Fruit fly (Drosophila melanogaster) whole organism, embryonic: ENCODE results near the gene CG14207.

ENCODE experiments used
- CG11456 ChIP-seq: fragments of 200-800 bp; sonication (Bioruptor generic); IDR thresholded peaks from 3 replicates; pipeline ENCODE4 v1.3.6; 2022; ENCODE audit warnings: missing biosample characterization, missing genetic modification characterization
- CG12659 ChIP-seq: fragments of 200-800 bp; sonication (Bioruptor generic); optimal IDR thresholded peaks from 3 replicates; lab custom pipeline; 2017; ENCODE audit warnings: mild to moderate bottlenecking, missing biosample characterization, missing genetic modification reagents, missing genetic modification characterization
- CG13123 ChIP-seq: fragments of 200-800 bp; sonication (Bioruptor generic); optimal IDR thresholded peaks from 2 replicates; lab custom pipeline; 2016; ENCODE audit warnings: missing biosample characterization, missing genetic modification characterization
- CG13287 ChIP-seq: fragments of 200-800 bp; sonication (Bioruptor generic); IDR thresholded peaks from 2 replicates; pipeline ENCODE4 v1.3.6; 2022; ENCODE audit warnings: missing biosample characterization, missing genetic modification characterization; ENCODE audit not compliant: partially characterized antibody
- CG14710 ChIP-seq: fragments of 200-800 bp; sonication (Bioruptor generic); optimal IDR thresholded peaks from 3 replicates; lab custom pipeline; 2019; ENCODE audit warnings: missing biosample characterization, mild to moderate bottlenecking, missing genetic modification characterization, moderate library complexity
- CG15514 ChIP-seq: fragments of 200-800 bp; sonication (Bioruptor generic); optimal IDR thresholded peaks from 3 replicates; lab custom pipeline; 2017; ENCODE audit warnings: missing biosample characterization, missing genetic modification characterization, mild to moderate bottlenecking, moderate library complexity, missing genetic modification reagents
- CG17359 ChIP-seq: fragments of 200-800 bp; sonication (Bioruptor generic); optimal IDR thresholded peaks from 3 replicates; lab custom pipeline; 2018; ENCODE audit warnings: missing biosample characterization, mild to moderate bottlenecking, missing genetic modification characterization, moderate library complexity
- CG2120 ChIP-seq: fragments of 200-800 bp; sonication (Bioruptor generic); optimal IDR thresholded peaks from 3 replicates; lab custom pipeline; 2016; ENCODE audit warnings: missing biosample characterization, missing genetic modification characterization
- CG2199 ChIP-seq: fragments of 200-800 bp; sonication (Bioruptor generic); IDR thresholded peaks from 3 replicates; pipeline ENCODE4 v1.3.6; 2022; ENCODE audit warnings: missing biosample characterization, missing genetic modification characterization
- CG2889 ChIP-seq: fragments of 200-800 bp; sonication (Bioruptor generic); IDR thresholded peaks from 3 replicates; pipeline ENCODE4 v1.3.6; 2022; ENCODE audit warnings: missing biosample characterization, missing genetic modification characterization
- CG30020 ChIP-seq: fragments of 200-800 bp; optimal IDR thresholded peaks from 2 replicates; lab custom pipeline; 2019; ENCODE audit warnings: missing biosample characterization, mild to moderate bottlenecking, missing genetic modification characterization, moderate library complexity
- CG30403 ChIP-seq: fragments of 200-800 bp; sonication (Bioruptor generic); optimal IDR thresholded peaks from 3 replicates; lab custom pipeline; 2016; ENCODE audit warnings: missing biosample characterization, missing genetic modification characterization
- CG31441 ChIP-seq: fragments of 200-800 bp; sonication (Bioruptor generic); IDR thresholded peaks from 2 replicates; pipeline ENCODE4 v1.3.6; 2022; ENCODE audit warnings: missing biosample characterization, missing genetic modification characterization
- CG3281 ChIP-seq: fragments of 200-800 bp; sonication (Bioruptor generic); optimal IDR thresholded peaks from 3 replicates; lab custom pipeline; 2017; ENCODE audit warnings: missing biosample characterization, mild to moderate bottlenecking, missing genetic modification characterization
- CG6791 ChIP-seq: fragments of 200-800 bp; sonication (Bioruptor generic); IDR thresholded peaks from 3 replicates; pipeline ENCODE4 v1.3.6; 2022; ENCODE audit warnings: missing biosample characterization, missing genetic modification characterization; ENCODE audit not compliant: partially characterized antibody
- CG7357 ChIP-seq: fragments of 200-800 bp; sonication (Bioruptor generic); IDR thresholded peaks from 3 replicates; pipeline ENCODE4 v1.3.6; 2022; ENCODE audit warnings: missing biosample characterization, missing genetic modification characterization
- CG7786 ChIP-seq: fragments of 200-800 bp; sonication (Bioruptor generic); optimal IDR thresholded peaks from 2 replicates; lab custom pipeline; 2016; ENCODE audit warnings: missing biosample characterization, missing genetic modification characterization
- CG7839 ChIP-seq: fragments of 200-800 bp; sonication (Bioruptor generic); optimal IDR thresholded peaks from 3 replicates; lab custom pipeline; 2018; ENCODE audit warnings: missing biosample characterization, mild to moderate bottlenecking, missing genetic modification characterization, moderate library complexity
- CHES-1-like ChIP-seq: fragments of 200-800 bp; sonication (Bioruptor generic); optimal IDR thresholded peaks from 2 replicates; lab custom pipeline; 2016; ENCODE audit warnings: missing biosample characterization, missing genetic modification characterization
- CoRest ChIP-seq: fragments of 200-800 bp; sonication (Bioruptor generic); optimal IDR thresholded peaks from 3 replicates; lab custom pipeline; 2018; ENCODE audit warnings: missing biosample characterization, mild to moderate bottlenecking, missing genetic modification characterization, moderate library complexity
- D19A ChIP-seq: fragments of 200-800 bp; optimal IDR thresholded peaks from 3 replicates; lab custom pipeline; 2019; ENCODE audit warnings: missing biosample characterization, mild to moderate bottlenecking, missing genetic modification characterization, moderate library complexity
- Drgx ChIP-seq: fragments of 200-800 bp; sonication (Bioruptor generic); IDR thresholded peaks from 2 replicates; pipeline ENCODE4 v1.3.6; 2022; ENCODE audit warnings: missing biosample characterization, missing genetic modification characterization
- E2f2 ChIP-seq: fragments of 200-800 bp; sonication (Bioruptor generic); IDR thresholded peaks from 2 replicates; pipeline ENCODE4 v1.3.6; 2022; ENCODE audit warnings: missing biosample characterization, missing genetic modification characterization
- HmgZ ChIP-seq: fragments of 200-800 bp; sonication (Bioruptor generic); optimal IDR thresholded peaks from 2 replicates; lab custom pipeline; 2018; ENCODE audit warnings: missing biosample characterization, mild to moderate bottlenecking, missing genetic modification characterization
- Hr51 ChIP-seq, 2 experiments: fragments of 200-800 bp; sonication (Bioruptor generic); optimal IDR thresholded peaks; 2 replicates in 1 of 2; 3 replicates in 1 of 2; lab custom pipeline; 2016 to 2018; ENCODE audit warnings: missing biosample characterization in 2 of 2, missing genetic modification characterization in 2 of 2, mild to moderate bottlenecking in 1 of 2, moderate library complexity in 1 of 2
- Lpt ChIP-seq: fragments of >200 bp; optimal IDR thresholded peaks from 2 replicates; lab custom pipeline; 2018; ENCODE audit warnings: missing biosample characterization, missing genetic modification characterization
- MESR4 ChIP-seq: fragments of 200-800 bp; sonication (Bioruptor generic); optimal IDR thresholded peaks from 2 replicates; lab custom pipeline; 2018; ENCODE audit warnings: missing biosample characterization, mild to moderate bottlenecking, missing genetic modification characterization, moderate library complexity
- Mad ChIP-seq: fragments of 200-800 bp; sonication (Bioruptor generic); optimal IDR thresholded peaks from 2 replicates; lab custom pipeline; 2016; ENCODE audit warnings: missing biosample characterization, missing genetic modification characterization
- PHDP ChIP-seq: fragments of 200-800 bp; sonication (Bioruptor generic); optimal IDR thresholded peaks from 3 replicates; lab custom pipeline; 2018; ENCODE audit warnings: missing biosample characterization, mild to moderate bottlenecking, missing genetic modification characterization, moderate library complexity
- Ravus ChIP-seq: fragments of 200-800 bp; sonication (Bioruptor generic); IDR thresholded peaks from 2 replicates; pipeline ENCODE4 v1.3.6; 2022; ENCODE audit warnings: missing biosample characterization, missing genetic modification characterization
- Rfx ChIP-seq: fragments of 200-800 bp; sonication (Bioruptor generic); IDR thresholded peaks from 2 replicates; pipeline ENCODE4 v1.3.6; 2022; ENCODE audit warnings: missing biosample characterization, missing genetic modification characterization
- ato ChIP-seq: fragments of 200-800 bp; sonication (Bioruptor generic); IDR thresholded peaks from 2 replicates; pipeline ENCODE4 v1.3.6; 2022; ENCODE audit warnings: missing biosample characterization, missing genetic modification characterization; ENCODE audit not compliant: partially characterized antibody
- danr ChIP-seq: fragments of 200-800 bp; sonication (Bioruptor generic); IDR thresholded peaks from 2 replicates; pipeline ENCODE4 v1.3.6; 2022; ENCODE audit warnings: missing biosample characterization, missing genetic modification characterization
- fru ChIP-seq: fragments of >200 bp; optimal IDR thresholded peaks from 2 replicates; lab custom pipeline; 2017
- ftz-f1 ChIP-seq: fragments of 200-800 bp; sonication (Bioruptor generic); optimal IDR thresholded peaks from 2 replicates; lab custom pipeline; 2016; ENCODE audit warnings: missing biosample characterization, missing genetic modification characterization
- gro ChIP-seq: fragments of 200-800 bp; sonication (Bioruptor generic); optimal IDR thresholded peaks from 2 replicates; lab custom pipeline; 2016; ENCODE audit warnings: missing biosample characterization, missing genetic modification characterization
- hbn ChIP-seq: fragments of 200-800 bp; sonication (Bioruptor generic); IDR thresholded peaks from 2 replicates; pipeline ENCODE4 v1.3.6; 2022; ENCODE audit warnings: missing biosample characterization, missing genetic modification characterization; ENCODE audit not compliant: partially characterized antibody
- ind ChIP-seq: fragments of 200-800 bp; sonication (Bioruptor generic); optimal IDR thresholded peaks from 3 replicates; lab custom pipeline; 2016; ENCODE audit warnings: missing biosample characterization, missing genetic modification characterization
- lilli ChIP-seq: fragments of 200-800 bp; sonication (Bioruptor generic); optimal IDR thresholded peaks from 3 replicates; lab custom pipeline; 2016; ENCODE audit warnings: missing biosample characterization, missing genetic modification characterization
- lola ChIP-seq, 3 experiments: fragments of >200 bp in 2 of 3; fragments of 200-800 bp in 1 of 3; sonication (Bioruptor generic) in 1 of 3; optimal IDR thresholded peaks; 2 replicates each; lab custom pipeline; 2017 to 2019; ENCODE audit warnings: missing biosample characterization in 3 of 3, missing genetic modification characterization in 3 of 3, mild to moderate bottlenecking in 1 of 3, moderate library complexity in 1 of 3
- onecut ChIP-seq: fragments of 200-800 bp; sonication (Bioruptor generic); IDR thresholded peaks from 2 replicates; pipeline ENCODE4 v1.3.6; 2022; ENCODE audit warnings: missing biosample characterization, missing genetic modification characterization
- p53 ChIP-seq: fragments of 200-800 bp; sonication (Bioruptor generic); optimal IDR thresholded peaks from 2 replicates; lab custom pipeline; 2016; ENCODE audit warnings: missing biosample characterization, missing genetic modification characterization
- row ChIP-seq: fragments of 200-800 bp; sonication (Bioruptor generic); IDR thresholded peaks from 3 replicates; pipeline ENCODE4 v1.3.6; 2022; ENCODE audit warnings: missing biosample characterization, missing genetic modification characterization
- sim ChIP-seq: fragments of 200-800 bp; sonication (Bioruptor generic); IDR thresholded peaks from 2 replicates; pipeline ENCODE4 v1.3.6; 2022; ENCODE audit warnings: missing biosample characterization, missing genetic modification characterization
- so ChIP-seq: fragments of 200-800 bp; sonication (Bioruptor generic); IDR thresholded peaks from 3 replicates; pipeline ENCODE4 v1.3.6; 2022; ENCODE audit warnings: missing biosample characterization, missing genetic modification characterization
- sqz ChIP-seq: fragments of 200-800 bp; sonication (Bioruptor generic); optimal IDR thresholded peaks from 3 replicates; lab custom pipeline; 2018; ENCODE audit warnings: missing biosample characterization, mild to moderate bottlenecking, missing genetic modification characterization
- ssp ChIP-seq: fragments of 200-800 bp; sonication (Bioruptor generic); IDR thresholded peaks from 2 replicates; pipeline ENCODE4 v1.3.6; 2022; ENCODE audit warnings: missing biosample characterization, missing genetic modification characterization
- sug ChIP-seq: fragments of 200-800 bp; optimal IDR thresholded peaks from 2 replicates; lab custom pipeline; 2019; ENCODE audit warnings: missing biosample characterization, mild to moderate bottlenecking, missing genetic modification characterization, moderate library complexity
- toy ChIP-seq: fragments of 200-800 bp; sonication (Bioruptor generic); IDR thresholded peaks from 2 replicates; pipeline ENCODE4 v1.3.6; 2022; ENCODE audit warnings: missing biosample characterization, missing genetic modification characterization
- trem ChIP-seq: fragments of 200-800 bp; optimal IDR thresholded peaks from 3 replicates; lab custom pipeline; 2019; ENCODE audit warnings: missing biosample characterization, mild to moderate bottlenecking, missing genetic modification characterization, moderate library complexity

CG14207 gene

dm6 chrX:19645873-19646541 is 41.0 kb downstream of the CG14207 start, which contains the start of gene Arp10 (continued):
- TF ChIP-seq Hr51 (GFP tag; optimal IDR thresholded peaks at IDR 0.05; lab: Kevin White, UChicago) (no peak), trem (tag; lab: Kevin White, UChicago) (peak; percentile 36), MESR4 (peak; percentile 66), D19A (tag; lab: Kevin White, UChicago) (no peak), sqz (no peak), CG15514 (GFP tag; lab: Kevin White, UChicago) (peak; percentile 60), CHES-1-like (GFP tag; lab: Kevin White, UChicago) (peak; percentile 32), CG17359 (no peak), CG13287 (GFP tag; lab: Robert Waterston, UW) (peak; percentile 67), ato (peak; percentile 41; the same call in 1 of the 2 replicates), CG30020 (tag; lab: Kevin White, UChicago) (peak; percentile 88), CG30403 (GFP tag; lab: Kevin White, UChicago) (peak; percentile 23), Rfx (GFP tag; lab: Robert Waterston, UW) (0 out of 2 replicates have a peak, but pooled peaks have one; percentile 16), so (GFP tag; lab: Robert Waterston, UW) (no peak), Drgx (no peak), HmgZ (tag; lab: Kevin White, UChicago) (peak; percentile 50), CG6791 (GFP tag; lab: Robert Waterston, UW) (0 out of 3 replicates have a peak, but pooled peaks have one; percentile 50), CG7357 (GFP tag; lab: Robert Waterston, UW) (peak; percentile 91), PHDP (tag; lab: Kevin White, UChicago) (no peak), ssp (GFP tag; lab: Robert Waterston, UW) (peak; percentile 92), CG2120 (peak; percentile 41), lilli (peak; percentile 12), E2f2 (GFP tag; lab: Robert Waterston, UW) (peak; percentile 75), CG11456 (GFP tag; lab: Robert Waterston, UW) (peak; percentile 52; the same call in 1 of the 3 replicates), row (GFP tag; lab: Robert Waterston, UW) (peak; percentile 77), CG7786 (GFP tag; lab: Kevin White, UChicago) (no peak), CG12659 (GFP tag; lab: Kevin White, UChicago) (peak; percentile 47), CG14710 (tag; lab: Kevin White, UChicago) (peak; percentile 54), hbn (GFP tag; lab: Robert Waterston, UW) (0 out of 2 replicates have a peak, but pooled peaks have one; percentile 31), CoRest (peak; percentile 26), lola (GFP tag; optimal IDR thresholded peaks at IDR 0.05; lab: Kevin White, UChicago) (peak in 2 of 3 experiments; percentile 3 to 81), toy (no peak), sug (tag; lab: Kevin White, UChicago) (peak; percentile 26), CG3281 (GFP tag; lab: Kevin White, UChicago) (no peak)

- TF ChIP-seq CG2199 (GFP tag; lab: Robert Waterston, UW) (no peak), onecut (peak; percentile 24; the same call in 1 of the 2 replicates), fru (lab: Kevin White, UChicago) (no peak), CG7839 (tag; lab: Kevin White, UChicago) (no peak), Mad (GFP tag; lab: Kevin White, UChicago) (peak; percentile 62), ind (GFP tag; lab: Kevin White, UChicago) (peak; percentile 59), CG31441 (GFP tag; lab: Robert Waterston, UW) (no peak), CG2889 (0 out of 3 replicates have a peak, but pooled peaks have one; percentile 27), Lpt (GFP tag; lab: Kevin White, UChicago) (no peak), ftz-f1 (GFP tag; lab: Kevin White, UChicago) (peak; percentile 5), p53 (GFP tag; lab: Kevin White, UChicago) (peak; percentile 35), sim (no peak), Ravus (GFP tag; lab: Robert Waterston, UW) (no peak), CG13123 (no peak), danr (no peak), gro (no peak)
Observed at dm6 chrX:19651757-19652419, 46.9 kb downstream of the CG14207 start, which contains the start of the genes Ranbp21 and Elys. Ranbp21 (minus strand) TSS chrX:19652269. Elys (plus strand) TSS chrX:19652305.
